Worm (Caenorhabditis elegans) whole organism, L1 larva: ENCODE data around the gene F54D5.15.

Source experiments
- C04F5.9 ChIP-seq: sonication (generic microtip); optimal IDR thresholded peaks from 2 replicates; lab custom pipeline; 2016; ENCODE audit warnings: missing genetic modification characterization, missing compliant biosample characterization
- C16A3.4 ChIP-seq: fragments of 150-350 bp; optimal IDR thresholded peaks from 2 replicates; lab custom pipeline; 2014; ENCODE audit warnings: missing biosample characterization, missing genetic modification characterization
- C34B4.2 ChIP-seq: sonication (generic microtip); optimal IDR thresholded peaks from 2 replicates; lab custom pipeline; 2017; ENCODE audit warnings: mild to moderate bottlenecking, missing genetic modification characterization, missing compliant biosample characterization
- F16B12.6 ChIP-seq: fragments of 150-350 bp; optimal IDR thresholded peaks from 2 replicates; lab custom pipeline; 2014; ENCODE audit warnings: missing biosample characterization, missing genetic modification characterization
- Y116A8C.19 ChIP-seq: sonication (generic microtip); optimal IDR thresholded peaks from 2 replicates; lab custom pipeline; 2016; ENCODE audit warnings: missing compliant biosample characterization, missing genetic modification characterization, borderline replicate concordance
- aha-1 ChIP-seq: fragments of 150-350 bp; optimal IDR thresholded peaks from 2 replicates; lab custom pipeline; 2014; ENCODE audit warnings: missing biosample characterization, missing genetic modification characterization
- alr-1 ChIP-seq: fragments of 200-800 bp; sonication (Bioruptor generic); optimal IDR thresholded peaks from 2 replicates; lab custom pipeline; 2018; ENCODE audit warnings: borderline replicate concordance, mild to moderate bottlenecking, missing genetic modification characterization, missing compliant biosample characterization
- aly-2 ChIP-seq: fragments of 150-350 bp; optimal IDR thresholded peaks from 2 replicates; lab custom pipeline; 2014; ENCODE audit warnings: missing biosample characterization, missing genetic modification characterization
- ceh-63 ChIP-seq: fragments of 200-800 bp; sonication (Bioruptor generic); optimal IDR thresholded peaks from 2 replicates; lab custom pipeline; 2018; ENCODE audit warnings: mild to moderate bottlenecking, missing genetic modification characterization, missing compliant biosample characterization
- ceh-90 ChIP-seq: sonication (generic microtip); optimal IDR thresholded peaks from 2 replicates; lab custom pipeline; 2016; ENCODE audit warnings: missing genetic modification characterization, missing compliant biosample characterization
- dsc-1 ChIP-seq: sonication (generic microtip); optimal IDR thresholded peaks from 2 replicates; lab custom pipeline; 2016; ENCODE audit warnings: mild to moderate bottlenecking, missing genetic modification characterization, missing compliant biosample characterization
- efl-1 ChIP-seq, 4 experiments: fragments of 150-350 bp; optimal IDR thresholded peaks in 3 of 4; peaks in 1 of 4; 1 replicate in 1 of 4; 2 replicates in 3 of 4; lab custom pipeline; 2014; ENCODE audit warnings: missing biosample characterization in 2 of 4, missing genetic modification characterization in 2 of 4, missing genetic modification reagents in 2 of 4
- elt-3 ChIP-seq, 6 experiments: fragments of 150-350 bp in 1 of 6; sonication (generic microtip); optimal IDR thresholded peaks; 2 replicates each; lab custom pipeline; 2017 to 2018; ENCODE audit warnings: missing biosample characterization in 6 of 6, missing genetic modification characterization in 6 of 6, inconsistent platforms in 1 of 6
- fkh-10 ChIP-seq: sonication (generic microtip); optimal IDR thresholded peaks from 2 replicates; lab custom pipeline; 2017; ENCODE audit warnings: missing biosample characterization, missing genetic modification reagents, missing genetic modification characterization
- fkh-4 ChIP-seq: sonication (generic microtip); optimal IDR thresholded peaks from 2 replicates; lab custom pipeline; 2016; ENCODE audit warnings: missing compliant biosample characterization, missing genetic modification characterization, borderline replicate concordance
- fkh-8 ChIP-seq: sonication (generic microtip); optimal IDR thresholded peaks from 2 replicates; lab custom pipeline; 2016; ENCODE audit warnings: mild to moderate bottlenecking, missing genetic modification characterization, missing compliant biosample characterization
- hlh-17 ChIP-seq: fragments of 200-800 bp; sonication (Bioruptor generic); optimal IDR thresholded peaks from 2 replicates; lab custom pipeline; 2018; ENCODE audit warnings: missing genetic modification characterization, mild to moderate bottlenecking, missing compliant biosample characterization, moderate library complexity, borderline replicate concordance
- hlh-4 ChIP-seq: sonication (generic microtip); optimal IDR thresholded peaks from 2 replicates; lab custom pipeline; 2016; ENCODE audit warnings: mild to moderate bottlenecking, missing genetic modification characterization, missing compliant biosample characterization
- hpl-2 ChIP-seq: fragments of 150-350 bp; optimal IDR thresholded peaks from 2 replicates; lab custom pipeline; 2014; ENCODE audit warnings: missing biosample characterization, missing genetic modification reagents, missing genetic modification characterization
- isw-1 ChIP-seq: fragments of 200-800 bp; sonication (Bioruptor generic); IDR thresholded peaks from 2 replicates; pipeline ENCODE4 v1.3.6; 2022; ENCODE audit warnings: missing genetic modification characterization, missing compliant biosample characterization
- jun-1 ChIP-seq: fragments of 150-350 bp; optimal IDR thresholded peaks from 2 replicates; lab custom pipeline; 2014; ENCODE audit warnings: missing biosample characterization, missing genetic modification reagents, missing genetic modification characterization
- lin-13 ChIP-seq: fragments of 150-350 bp; optimal IDR thresholded peaks from 2 replicates; lab custom pipeline; 2014; ENCODE audit warnings: missing biosample characterization, missing genetic modification reagents, missing genetic modification characterization
- lin-14 ChIP-seq: fragments of 200-800 bp; sonication (Bioruptor generic); optimal IDR thresholded peaks from 2 replicates; lab custom pipeline; 2018; ENCODE audit warnings: mild to moderate bottlenecking, missing genetic modification characterization, moderate library complexity, missing compliant biosample characterization
- lin-35 ChIP-seq, 2 experiments: fragments of 150-350 bp; optimal IDR thresholded peaks; 2 replicates each; lab custom pipeline; 2014; ENCODE audit warnings: missing biosample characterization in 2 of 2, missing genetic modification characterization in 2 of 2, missing genetic modification reagents in 2 of 2
- lsy-2 ChIP-seq, 2 experiments: fragments of 150-350 bp; optimal IDR thresholded peaks; 2 replicates each; lab custom pipeline; 2014; ENCODE audit warnings: missing biosample characterization in 2 of 2, missing genetic modification characterization in 2 of 2
- mab-9 ChIP-seq: fragments of 200-800 bp; sonication (Bioruptor generic); IDR thresholded peaks from 2 replicates; pipeline ENCODE4 v1.3.6; 2022; ENCODE audit warnings: missing genetic modification reagents, missing genetic modification characterization, missing compliant biosample characterization
- mef-2 ChIP-seq: fragments of 150-350 bp; optimal IDR thresholded peaks from 2 replicates; lab custom pipeline; 2014; ENCODE audit warnings: missing biosample characterization, missing genetic modification characterization
- mep-1 ChIP-seq: fragments of 150-350 bp; optimal IDR thresholded peaks from 2 replicates; lab custom pipeline; 2014; ENCODE audit warnings: missing biosample characterization, missing genetic modification characterization
- nhr-12 ChIP-seq: sonication (generic microtip); optimal IDR thresholded peaks from 2 replicates; lab custom pipeline; 2017; ENCODE audit warnings: missing biosample characterization, missing genetic modification characterization
- nhr-28 ChIP-seq: fragments of 150-350 bp; optimal IDR thresholded peaks from 2 replicates; lab custom pipeline; 2014; ENCODE audit warnings: missing biosample characterization, missing genetic modification characterization
- nhr-47 ChIP-seq: sonication (generic microtip); optimal IDR thresholded peaks from 2 replicates; lab custom pipeline; 2016; ENCODE audit warnings: mild to moderate bottlenecking, missing genetic modification characterization, moderate library complexity, missing compliant biosample characterization
- nhr-71 ChIP-seq: sonication (generic microtip); optimal IDR thresholded peaks from 2 replicates; lab custom pipeline; 2016; ENCODE audit warnings: mild to moderate bottlenecking, missing genetic modification characterization, moderate library complexity, missing compliant biosample characterization
- nhr-77 ChIP-seq: fragments of 150-350 bp; optimal IDR thresholded peaks from 2 replicates; lab custom pipeline; 2014; ENCODE audit warnings: missing biosample characterization, missing genetic modification characterization
- nhr-85 ChIP-seq: sonication (generic microtip); peaks from one replicate; lab custom pipeline; 2016; ENCODE audit warnings: missing genetic modification characterization, inconsistent platforms, missing compliant biosample characterization
- nhr-90 ChIP-seq: sonication (generic microtip); optimal IDR thresholded peaks from 2 replicates; lab custom pipeline; 2016; ENCODE audit warnings: mild to moderate bottlenecking, missing genetic modification characterization, missing compliant biosample characterization; ENCODE audit not compliant: poor library complexity
- pax-3 ChIP-seq: fragments of 200-800 bp; sonication (Bioruptor generic); optimal IDR thresholded peaks from 2 replicates; lab custom pipeline; 2018; ENCODE audit warnings: mild to moderate bottlenecking, missing genetic modification characterization, moderate library complexity, missing compliant biosample characterization
- rnt-1 ChIP-seq: sonication (generic microtip); optimal IDR thresholded peaks from 2 replicates; lab custom pipeline; 2016; ENCODE audit warnings: mild to moderate bottlenecking, missing genetic modification characterization, moderate library complexity, missing compliant biosample characterization
- skn-1 ChIP-seq: fragments of 150-350 bp; optimal IDR thresholded peaks from 2 replicates; lab custom pipeline; 2014; ENCODE audit warnings: missing biosample characterization, missing genetic modification characterization
- snpc-4 ChIP-seq: fragments of 150-350 bp; optimal IDR thresholded peaks from 2 replicates; lab custom pipeline; 2014; ENCODE audit warnings: missing biosample characterization, missing genetic modification characterization
- snu-23 ChIP-seq: sonication (generic microtip); optimal IDR thresholded peaks from 2 replicates; lab custom pipeline; 2016; ENCODE audit warnings: missing genetic modification characterization, missing compliant biosample characterization
- sox-4 ChIP-seq: sonication (generic microtip); optimal IDR thresholded peaks from 2 replicates; lab custom pipeline; 2016; ENCODE audit warnings: missing genetic modification characterization, missing compliant biosample characterization
- unc-130 ChIP-seq: fragments of 150-350 bp; optimal IDR thresholded peaks from 2 replicates; lab custom pipeline; 2017; ENCODE audit warnings: missing biosample characterization, missing genetic modification characterization, inconsistent platforms
- unc-30 ChIP-seq: sonication (generic microtip); optimal IDR thresholded peaks from 2 replicates; lab custom pipeline; 2017; ENCODE audit warnings: missing biosample characterization, missing genetic modification characterization
- unc-62 ChIP-seq: fragments of 150-350 bp; optimal IDR thresholded peaks from 2 replicates; lab custom pipeline; 2014; ENCODE audit warnings: missing biosample characterization, missing genetic modification reagents, missing genetic modification characterization
- vab-15 ChIP-seq: sonication (generic microtip); optimal IDR thresholded peaks from 2 replicates; lab custom pipeline; 2017; ENCODE audit warnings: missing genotype, mild to moderate bottlenecking, missing genetic modification characterization, missing compliant biosample characterization
- zag-1 ChIP-seq: fragments of 150-350 bp; optimal IDR thresholded peaks from 2 replicates; lab custom pipeline; 2014; ENCODE audit warnings: missing biosample characterization, missing genetic modification characterization
- zip-4 ChIP-seq: fragments of 200-800 bp; sonication (Bioruptor generic); optimal IDR thresholded peaks from 2 replicates; lab custom pipeline; 2018; ENCODE audit warnings: mild to moderate bottlenecking, missing genetic modification characterization, moderate library complexity, missing compliant biosample characterization
- ztf-4 ChIP-seq: fragments of 150-350 bp; optimal IDR thresholded peaks from 2 replicates; lab custom pipeline; 2014; ENCODE audit warnings: missing biosample characterization, missing genetic modification characterization

Gene F54D5.15

ce11 chrII:11602387-11602960, 38.4 kb upstream of the F54D5.15 start:
- TF ChIP-seq lin-14 (GFP tag; lab: Kevin White, UChicago) (peak; percentile 84), hpl-2 (no peak), efl-1 (optimal IDR thresholded peaks at IDR 0.05; lab: Kevin White, UChicago) (peak in 1 of 2 experiments; percentile 19), efl-1 (GFP tag; optimal IDR thresholded peaks at IDR 0.05 in 1 of 2; lab: Kevin White, UChicago) (peak in 1 of 2 experiments; percentile 57), aha-1 (tag; lab: Kevin White, UChicago) (no peak), nhr-71 (tag; lab: Kevin White, UChicago) (peak; percentile 18), lsy-2 (tag; optimal IDR thresholded peaks at IDR 0.05; lab: Kevin White, UChicago) (peak in 1 of 2 experiments; percentile 1), rnt-1 (tag; lab: Kevin White, UChicago) (peak; percentile 51), hlh-17 (GFP tag; lab: Kevin White, UChicago) (no peak), mab-9 (GFP tag; lab: Robert Waterston, UW) (no peak), dsc-1 (tag; lab: Kevin White, UChicago) (peak; percentile 62)

- no peak for TF ChIP-seq lin-35 (GFP tag; optimal IDR thresholded peaks at IDR 0.05; lab: Kevin White, UChicago)
Observed at ce11 chrII:11600711-11601110, 36.7 kb upstream of the F54D5.15 start, which contains the start of gene F07A11.4. Gene F07A11.4 (plus strand): TSS chrII:11601011.

- TF ChIP-seq F16B12.6 (tag; lab: Kevin White, UChicago): no peak
- TF ChIP-seq nhr-28 (tag; lab: Kevin White, UChicago): no peak
- no peak for TF ChIP-seq C16A3.4 (tag; lab: Kevin White, UChicago)
- TF ChIP-seq vab-15 (tag; lab: Kevin White, UChicago): no peak
- no peak for TF ChIP-seq lin-13 (GFP tag; lab: Kevin White, UChicago)
- TF ChIP-seq snpc-4 (tag; lab: Kevin White, UChicago): no peak
- TF ChIP-seq mep-1: no peak
- TF ChIP-seq mab-9 (GFP tag; lab: Robert Waterston, UW): no peak
- TF ChIP-seq zip-4 (GFP tag; lab: Kevin White, UChicago): no peak
- TF ChIP-seq aly-2 (tag; lab: Kevin White, UChicago): no peak
- no peak for TF ChIP-seq unc-30
- TF ChIP-seq jun-1: no peak
- no peak for TF ChIP-seq Y116A8C.19 (tag; lab: Kevin White, UChicago)
- peak; percentile 52 for TF ChIP-seq nhr-85 (tag; lab: Kevin White, UChicago)
- TF ChIP-seq fkh-4: no peak
- no peak for TF ChIP-seq isw-1 (GFP tag; lab: Robert Waterston, UW)
- peak; percentile 24 for TF ChIP-seq nhr-47 (tag; lab: Kevin White, UChicago)
- no peak for TF ChIP-seq unc-130 (tag; lab: Kevin White, UChicago)
- TF ChIP-seq zag-1 (tag; lab: Kevin White, UChicago): no peak
- no peak for TF ChIP-seq C34B4.2 (tag; lab: Kevin White, UChicago)
- TF ChIP-seq mef-2 (tag; lab: Kevin White, UChicago): no peak
- TF ChIP-seq unc-62: no peak
- no peak for TF ChIP-seq pax-3 (tag; lab: Kevin White, UChicago)
- TF ChIP-seq nhr-12 (tag; lab: Kevin White, UChicago): no peak
- no peak for TF ChIP-seq C04F5.9
- TF ChIP-seq sox-4: no peak
- no peak for TF ChIP-seq fkh-8
- no peak for TF ChIP-seq nhr-90
- peak; percentile 20 to 65 for TF ChIP-seq lsy-2 (tag; optimal IDR thresholded peaks at IDR 0.05; lab: Kevin White, UChicago)
- TF ChIP-seq ztf-4 (tag; lab: Kevin White, UChicago): no peak
- TF ChIP-seq elt-3 (tag; optimal IDR thresholded peaks at IDR 0.05; lab: Kevin White, UChicago): no peak
- no peak for TF ChIP-seq ceh-63
- no peak for TF ChIP-seq fkh-10 (GFP tag; lab: Kevin White, UChicago)
- TF ChIP-seq lin-35 (GFP tag; optimal IDR thresholded peaks at IDR 0.05; lab: Kevin White, UChicago): peak; percentile 78 to 96
- TF ChIP-seq snu-23: peak; percentile 20
- no peak for TF ChIP-seq hlh-4 (tag; lab: Kevin White, UChicago)
- no peak for TF ChIP-seq ceh-90 (tag; lab: Kevin White, UChicago)
- TF ChIP-seq alr-1 (tag; lab: Kevin White, UChicago): no peak
- TF ChIP-seq skn-1 (tag; lab: Kevin White, UChicago): peak; percentile 22
- TF ChIP-seq nhr-77 (tag; lab: Kevin White, UChicago): no peak
Observed at ce11 chrII:11599751-11600150, 35.7 kb upstream of the F54D5.15 start, which contains the start of gene npp-5. Gene npp-5 (minus strand): TSS chrII:11599809.
